Fruit fly (Drosophila melanogaster): ENCODE results near the gene CG1161.

CG1161 gene

dm6 chr3R:5374720-5375119, 19.8 kb downstream of the CG1161 start, which contains the start of the genes hd and CG14667:
hd (minus strand) TSS chr3R:5374962.
CG14667 (plus strand) TSS chr3R:5375022.
- TF ChIP-seq Hnf4 (GFP tag; optimal IDR thresholded peaks at IDR 0.05) = no peak
- no peak for TF ChIP-seq Hr78 (GFP tag; optimal IDR thresholded peaks at IDR 0.05)
- no peak for TF ChIP-seq Vsx2 (GFP tag; optimal IDR thresholded peaks at IDR 0.05; ENCODE audit: partially characterized antibody)

- TF ChIP-seq GATAd (GFP tag; optimal IDR thresholded peaks at IDR 0.05) (no peak), h (GFP tag; optimal IDR thresholded peaks at IDR 0.05) (no peak), rgr (GFP tag; optimal IDR thresholded peaks at IDR 0.05) (no peak), CG32264 (GFP tag; optimal IDR thresholded peaks at IDR 0.05) (no peak), br (GFP tag; optimal IDR thresholded peaks at IDR 0.05) (no peak), psq (GFP tag; optimal IDR thresholded peaks at IDR 0.05) (no peak), sv (GFP tag; optimal IDR thresholded peaks at IDR 0.05) (no peak), Sp1 (GFP tag; optimal IDR thresholded peaks at IDR 0.05) (no peak), usp (GFP tag; optimal IDR thresholded peaks at IDR 0.05) (no peak), pan (optimal IDR thresholded peaks at IDR 0.05) (no peak), CG9705 (GFP tag; optimal IDR thresholded peaks at IDR 0.05) (no peak), woc (GFP tag; optimal IDR thresholded peaks at IDR 0.05) (no peak), Jra (GFP tag; optimal IDR thresholded peaks at IDR 0.05) (no peak), OdsH (GFP tag; optimal IDR thresholded peaks at IDR 0.05) (no peak), N (GFP tag; optimal IDR thresholded peaks at IDR 0.05) (no peak), Dif (GFP tag; optimal IDR thresholded peaks at IDR 0.05; ENCODE audit: partially characterized antibody) (no peak)
Measured at dm6 chr3R:5376612-5377011, 21.7 kb downstream of the CG1161 start, which contains the start of gene 7B2. 7B2 (plus strand) TSS chr3R:5376780.

- TF ChIP-seq fru (GFP tag; optimal IDR thresholded peaks at IDR 0.05) (peak; percentile 14), Dif (GFP tag; optimal IDR thresholded peaks at IDR 0.05; ENCODE audit: partially characterized antibody) (no peak), Rel (GFP tag; optimal IDR thresholded peaks at IDR 0.05) (no peak), Rel (tag; optimal IDR thresholded peaks at IDR 0.05) (no peak), rgr (GFP tag; optimal IDR thresholded peaks at IDR 0.05) (no peak)
Measured at dm6 chr3R:5385761-5386160, 30.9 kb downstream of the CG1161 start.

dm6 chr3R:5387564-5387963, 32.7 kb downstream of the CG1161 start, which contains the start of gene CG14668:
CG14668 (minus strand) TSS chr3R:5387664.
- no peak for TF ChIP-seq sv (GFP tag; optimal IDR thresholded peaks at IDR 0.05)
- no peak for TF ChIP-seq psq (GFP tag; optimal IDR thresholded peaks at IDR 0.05)
- no peak for TF ChIP-seq ey (GFP tag; optimal IDR thresholded peaks at IDR 0.05)
- no peak for TF ChIP-seq Hr83 (GFP tag; optimal IDR thresholded peaks at IDR 0.05; ENCODE audit: poor library complexity, severe bottlenecking)
- TF ChIP-seq CG9705 (GFP tag; optimal IDR thresholded peaks at IDR 0.05) = no peak
- no peak for TF ChIP-seq Hnf4 (GFP tag; optimal IDR thresholded peaks at IDR 0.05)
- no peak for TF ChIP-seq Hr78 (GFP tag; optimal IDR thresholded peaks at IDR 0.05)
- TF ChIP-seq fru (GFP tag; optimal IDR thresholded peaks at IDR 0.05) = no peak
- no peak for TF ChIP-seq foxo (GFP tag; optimal IDR thresholded peaks at IDR 0.05)
- no peak for TF ChIP-seq Mio (GFP tag; optimal IDR thresholded peaks at IDR 0.05)
- TF ChIP-seq CrebA (GFP tag; optimal IDR thresholded peaks at IDR 0.05; ENCODE audit: borderline replicate concordance) = no peak
- no peak for TF ChIP-seq usp (GFP tag; optimal IDR thresholded peaks at IDR 0.05)

- TF ChIP-seq CrebA (GFP tag; optimal IDR thresholded peaks at IDR 0.05; ENCODE audit: borderline replicate concordance) (no peak), Hnf4 (GFP tag; optimal IDR thresholded peaks at IDR 0.05) (no peak), N (GFP tag; optimal IDR thresholded peaks at IDR 0.05) (no peak), Myc (optimal IDR thresholded peaks at IDR 0.05) (no peak), Hr83 (GFP tag; optimal IDR thresholded peaks at IDR 0.05; ENCODE audit: poor library complexity, severe bottlenecking) (no peak), rgr (GFP tag; optimal IDR thresholded peaks at IDR 0.05) (no peak), Jra (GFP tag; optimal IDR thresholded peaks at IDR 0.05) (no peak), foxo (GFP tag; optimal IDR thresholded peaks at IDR 0.05) (no peak), GATAd (GFP tag; optimal IDR thresholded peaks at IDR 0.05) (no peak), psq (GFP tag; optimal IDR thresholded peaks at IDR 0.05) (no peak), Mio (GFP tag; optimal IDR thresholded peaks at IDR 0.05) (no peak), ey (GFP tag; optimal IDR thresholded peaks at IDR 0.05) (no peak), dl (GFP tag; optimal IDR thresholded peaks at IDR 0.05; ENCODE audit: insufficient read depth in 1 of 2, partially characterized antibody in 2 of 2) (no peak), lola (GFP tag; optimal IDR thresholded peaks at IDR 0.05) (no peak), Abd-B (GFP tag; optimal IDR thresholded peaks at IDR 0.05) (no peak), jim (GFP tag; optimal IDR thresholded peaks at IDR 0.05) (no peak), pan (optimal IDR thresholded peaks at IDR 0.05) (no peak), CG9705 (GFP tag; optimal IDR thresholded peaks at IDR 0.05) (no peak)
Measured at dm6 chr3R:5387996-5388395, 33.1 kb downstream of the CG1161 start.
